Fruit fly (Drosophila melanogaster) Kc167 (cell line): Measurements from ENCODE around the gene Abcd1.

Experiments
- Myc ChIP-seq: fragments of >200 bp; optimal IDR thresholded peaks from 2 replicates; lab custom pipeline; 2017; ENCODE audit warnings: missing external identifiers
- Sin3A ChIP-seq: fragments of >200 bp; optimal IDR thresholded peaks from 2 replicates; lab custom pipeline; 2018; ENCODE audit warnings: missing external identifiers
- h ChIP-seq: fragments of >200 bp; optimal IDR thresholded peaks from 3 replicates; lab custom pipeline; 2018; ENCODE audit warnings: missing external identifiers
- insv ChIP-seq: fragments of >200 bp; optimal IDR thresholded peaks from 3 replicates; lab custom pipeline; 2018; ENCODE audit warnings: missing external identifiers
- psq ChIP-seq: fragments of >200 bp; optimal IDR thresholded peaks from 2 replicates; lab custom pipeline; 2017; ENCODE audit warnings: missing external identifiers
- ttk ChIP-seq: sonication (Bioruptor generic); optimal IDR thresholded peaks from 2 replicates; lab custom pipeline; 2017; ENCODE audit warnings: missing external identifiers

Gene Abcd1

DNA sequence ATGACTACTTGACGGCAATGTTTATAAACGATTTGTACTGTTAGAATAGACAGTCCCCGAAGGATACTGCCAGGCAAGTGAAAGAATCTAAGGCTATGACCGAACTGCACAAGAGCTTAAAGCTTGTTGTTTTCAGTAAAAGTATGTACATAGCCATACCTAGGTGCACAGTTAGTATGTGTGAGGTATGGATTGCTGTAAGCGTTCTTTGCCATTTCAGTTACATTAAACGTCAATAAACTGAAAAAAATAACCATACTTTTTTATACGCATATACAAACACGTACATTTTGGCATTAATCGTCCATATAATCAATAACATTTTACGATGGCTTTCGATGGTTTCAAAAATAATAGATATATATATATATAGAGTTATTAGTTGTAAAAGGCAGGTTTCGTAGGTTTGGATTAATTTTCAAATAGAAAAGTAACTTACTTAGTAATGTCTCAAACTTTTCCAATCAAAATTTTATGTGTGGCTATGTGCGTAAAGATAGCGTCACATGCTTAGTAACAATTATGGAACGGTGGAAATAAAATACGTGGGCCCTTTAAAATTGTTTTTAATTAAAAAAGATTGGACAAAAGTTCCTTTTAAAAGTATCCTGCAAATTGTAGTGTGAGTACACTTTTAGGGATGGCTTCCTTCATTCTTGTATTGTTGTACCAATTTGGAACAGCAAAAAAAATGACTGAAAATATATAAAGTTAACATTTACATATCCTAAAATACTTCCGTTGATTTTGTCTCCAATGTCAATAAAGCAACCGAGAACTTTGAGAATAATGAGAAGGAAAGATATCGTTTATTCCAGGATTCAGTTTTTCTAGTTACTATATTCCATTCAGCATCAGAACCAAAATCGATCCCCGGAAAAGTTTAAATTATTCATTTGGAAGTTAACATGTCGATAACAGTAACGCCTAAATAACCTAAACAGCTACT, at the start of gene Abcd1:
TSS of gene Abcd1 (minus strand) at position 444 of the 949 bp plus-strand sequence.
- TF ChIP-seq psq (lab: Kevin White, UChicago): no peak
- TF ChIP-seq insv (lab: Kevin White, UChicago): no peak
- peak; percentile 40 for TF ChIP-seq h

DNA sequence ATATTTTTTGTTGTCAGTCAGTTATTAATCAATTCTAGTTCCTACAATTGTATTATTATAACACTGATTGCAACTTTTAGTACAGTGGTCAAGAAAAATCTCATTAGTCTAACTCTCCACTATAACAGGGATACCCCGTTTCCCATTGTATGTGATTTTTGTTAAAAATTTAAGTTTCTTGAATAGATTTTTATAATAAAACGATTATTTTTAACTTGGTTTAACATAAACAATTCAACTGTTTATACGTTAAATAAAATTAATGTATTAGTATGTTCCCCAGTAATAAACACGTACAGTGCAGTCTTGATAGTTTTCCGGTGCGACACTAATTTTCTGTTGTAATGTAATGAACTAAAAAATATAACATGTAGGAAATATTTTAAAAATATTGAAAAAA, 47.2 kb upstream of the Abcd1 start:
- TF ChIP-seq ttk (no peak), Sin3A (lab: Kevin White, UChicago) (no peak), h (no peak), Myc (lab: Kevin White, UChicago) (no peak), psq (lab: Kevin White, UChicago) (no peak), insv (lab: Kevin White, UChicago) (no peak)

DNA sequence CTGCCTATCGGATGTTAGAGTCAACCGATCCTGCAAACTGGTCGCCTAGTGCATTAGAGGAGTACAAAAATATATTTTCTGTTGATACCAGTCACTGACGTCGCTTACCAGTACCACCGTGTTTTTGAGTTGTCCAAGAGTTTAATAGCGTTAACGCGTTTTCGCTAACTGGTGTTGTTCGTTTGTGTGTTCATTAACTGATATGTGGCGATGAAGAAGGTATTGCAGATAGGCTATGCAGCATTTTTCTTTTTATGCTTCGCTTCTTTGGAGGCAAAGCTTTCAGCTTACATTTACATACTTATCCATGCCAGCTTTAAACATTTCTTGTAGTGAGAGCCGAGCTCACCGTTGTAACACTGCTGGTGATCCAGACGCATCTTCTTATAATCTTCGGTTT, 44.8 kb upstream of the Abcd1 start:
- TF ChIP-seq ttk (no peak), insv (lab: Kevin White, UChicago) (no peak), Sin3A (lab: Kevin White, UChicago) (no peak), h (no peak), psq (lab: Kevin White, UChicago) (no peak), Myc (lab: Kevin White, UChicago) (no peak)

DNA sequence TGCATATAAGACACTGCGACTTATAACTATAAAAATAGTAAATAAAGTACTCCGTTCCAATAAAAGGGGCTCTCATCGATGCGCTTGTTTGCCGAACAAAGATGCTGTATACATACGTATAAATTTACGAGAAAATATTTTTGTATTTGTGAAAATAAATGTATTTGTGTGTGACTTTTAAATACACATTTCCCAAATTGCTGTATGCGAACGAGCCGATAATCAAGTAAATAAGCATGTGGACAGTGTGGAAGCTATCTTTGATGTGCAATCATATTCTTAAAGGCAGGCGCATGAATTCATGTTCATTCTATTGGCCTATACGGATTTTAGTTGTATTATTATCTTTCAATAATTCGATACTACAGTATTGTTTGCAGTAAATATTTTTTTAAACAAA, 37.6 kb upstream of the Abcd1 start:
- TF ChIP-seq Myc (lab: Kevin White, UChicago) (no peak), Sin3A (lab: Kevin White, UChicago) (no peak), ttk (no peak), psq (lab: Kevin White, UChicago) (no peak), h (no peak), insv (lab: Kevin White, UChicago) (no peak)

DNA sequence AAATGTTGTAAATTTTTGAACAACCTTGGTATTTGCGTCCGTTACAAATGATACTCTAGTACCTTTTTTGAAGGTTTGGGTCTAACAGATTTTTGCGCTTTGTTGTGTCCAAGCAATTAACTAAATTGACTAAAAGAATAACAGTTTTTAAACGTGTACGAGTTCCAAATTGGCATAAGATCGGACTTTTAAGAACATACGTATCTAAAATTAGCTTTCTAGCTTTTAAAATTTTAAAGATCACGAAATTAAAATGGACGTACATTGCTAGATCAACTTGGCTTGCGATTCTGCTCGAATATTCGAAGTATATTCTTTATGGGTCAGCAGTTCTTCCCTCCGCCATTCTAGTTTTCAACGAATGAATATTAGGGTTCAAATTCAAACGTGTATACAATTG, 36.8 kb upstream of the Abcd1 start, which contains the start of gene CG1674:
TSS of gene CG1674 (plus strand) at position 301 of the 400 bp plus-strand sequence.
- TF ChIP-seq ttk: no peak
- TF ChIP-seq h: no peak
- TF ChIP-seq Myc (lab: Kevin White, UChicago): no peak
- TF ChIP-seq Sin3A (lab: Kevin White, UChicago): no peak
- no peak for TF ChIP-seq psq (lab: Kevin White, UChicago)
- no peak for TF ChIP-seq insv (lab: Kevin White, UChicago)

DNA sequence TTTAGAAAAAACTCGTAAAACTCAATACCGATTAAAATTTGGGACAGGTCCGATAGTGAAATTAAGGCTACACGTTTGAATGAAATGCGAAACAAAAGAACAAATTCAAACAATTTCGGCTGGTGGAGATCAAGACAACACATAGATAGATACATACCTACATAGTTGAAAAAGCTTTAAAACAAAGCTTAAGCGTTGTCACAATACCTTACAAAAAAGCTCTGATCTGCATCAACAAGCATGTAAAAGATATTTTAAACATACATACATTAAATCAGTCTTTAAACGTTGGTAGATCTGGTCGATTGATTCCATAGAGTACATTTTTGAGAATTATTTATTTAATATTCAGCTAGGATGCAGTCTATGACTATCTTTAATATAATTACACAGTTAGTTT, 34.0 kb upstream of the Abcd1 start, which contains the start of the genes CG31999 and yellow-h:
TSS of gene CG31999 (minus strand) at position 101 of the 400 bp plus-strand sequence.
TSS of gene yellow-h (plus strand) at position 275 of the 400 bp plus-strand sequence.
- TF ChIP-seq insv (lab: Kevin White, UChicago) (no peak), Sin3A (lab: Kevin White, UChicago) (no peak), Myc (lab: Kevin White, UChicago) (no peak), h (no peak), ttk (no peak), psq (lab: Kevin White, UChicago) (no peak)

DNA sequence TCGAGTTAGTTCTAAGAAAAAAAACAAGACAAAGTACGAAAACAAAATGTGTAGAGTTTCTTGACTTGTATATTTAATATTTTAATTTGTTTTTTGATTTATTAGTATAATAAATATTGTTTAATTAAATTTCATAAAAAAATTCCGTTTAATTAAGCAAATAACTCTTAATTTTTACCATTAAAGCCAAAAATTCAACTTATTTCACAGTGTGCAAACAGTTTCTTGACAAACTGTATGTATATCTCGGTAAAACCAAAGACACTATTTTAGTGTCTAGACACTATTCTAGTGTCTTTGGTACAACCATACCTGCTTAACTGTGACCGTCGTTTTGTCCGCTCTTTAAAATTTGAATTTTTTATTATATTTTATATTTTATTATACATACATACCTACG, 33.1 kb upstream of the Abcd1 start:
- TF ChIP-seq psq (lab: Kevin White, UChicago) (no peak), insv (lab: Kevin White, UChicago) (no peak)

DNA sequence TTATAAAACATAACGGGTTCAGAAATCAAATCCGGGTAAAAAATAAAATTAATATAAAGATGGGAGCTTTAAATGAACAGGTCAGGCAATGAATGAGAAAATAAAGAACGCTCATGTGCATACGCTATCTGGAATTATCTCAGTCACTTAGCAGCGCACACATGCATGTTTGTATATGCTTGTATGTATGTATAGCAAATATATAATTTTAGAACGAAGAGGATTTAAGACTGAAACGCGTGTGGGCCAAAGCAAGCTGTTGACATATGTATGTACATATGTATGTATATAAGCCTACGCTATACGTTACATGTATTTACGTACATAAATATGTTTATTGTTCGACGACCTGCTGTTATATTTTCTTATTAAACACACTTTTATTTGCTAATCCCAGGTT, 32.2 kb upstream of the Abcd1 start:
- no peak for TF ChIP-seq insv (lab: Kevin White, UChicago)
- no peak for TF ChIP-seq h
- TF ChIP-seq Myc (lab: Kevin White, UChicago): no peak
- TF ChIP-seq psq (lab: Kevin White, UChicago): no peak
- no peak for TF ChIP-seq Sin3A (lab: Kevin White, UChicago)
- TF ChIP-seq ttk: no peak

DNA sequence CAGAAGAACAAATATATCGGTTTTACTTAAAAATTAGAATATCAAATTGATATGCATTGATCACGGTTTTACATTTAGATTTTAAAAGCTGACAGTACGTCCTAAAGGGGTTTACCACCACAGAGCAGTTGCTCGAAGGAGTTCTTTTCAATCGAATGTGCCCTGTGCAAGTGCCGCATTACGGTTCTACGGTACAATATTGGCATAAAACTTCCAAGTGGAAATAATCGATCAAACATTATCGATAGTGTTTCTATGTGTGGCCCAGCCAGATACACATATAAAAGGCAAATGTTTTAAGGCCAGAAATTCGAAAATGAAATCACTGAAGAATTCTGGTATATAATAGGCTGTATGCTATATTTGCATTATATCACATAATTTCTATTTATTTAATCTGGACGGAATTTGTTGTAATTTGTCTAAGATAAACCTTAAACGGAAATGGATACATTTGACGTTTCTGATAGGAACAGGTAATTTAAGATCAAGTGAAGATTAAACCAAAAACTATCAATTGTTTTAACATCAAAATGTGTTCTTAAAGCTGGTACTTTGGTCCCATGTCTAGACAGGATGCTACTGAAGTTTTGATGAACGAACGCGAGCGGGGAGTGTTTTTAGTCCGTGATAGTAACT, 16.5 kb upstream of the Abcd1 start, which contains the start of gene Crk:
TSS of gene Crk (plus strand) at position 214 of the 639 bp plus-strand sequence.
- TF ChIP-seq psq (lab: Kevin White, UChicago): no peak
- TF ChIP-seq Sin3A (lab: Kevin White, UChicago): no peak
- no peak for TF ChIP-seq h
- TF ChIP-seq ttk: no peak
- no peak for TF ChIP-seq insv (lab: Kevin White, UChicago)
- no peak for TF ChIP-seq Myc (lab: Kevin White, UChicago)

DNA sequence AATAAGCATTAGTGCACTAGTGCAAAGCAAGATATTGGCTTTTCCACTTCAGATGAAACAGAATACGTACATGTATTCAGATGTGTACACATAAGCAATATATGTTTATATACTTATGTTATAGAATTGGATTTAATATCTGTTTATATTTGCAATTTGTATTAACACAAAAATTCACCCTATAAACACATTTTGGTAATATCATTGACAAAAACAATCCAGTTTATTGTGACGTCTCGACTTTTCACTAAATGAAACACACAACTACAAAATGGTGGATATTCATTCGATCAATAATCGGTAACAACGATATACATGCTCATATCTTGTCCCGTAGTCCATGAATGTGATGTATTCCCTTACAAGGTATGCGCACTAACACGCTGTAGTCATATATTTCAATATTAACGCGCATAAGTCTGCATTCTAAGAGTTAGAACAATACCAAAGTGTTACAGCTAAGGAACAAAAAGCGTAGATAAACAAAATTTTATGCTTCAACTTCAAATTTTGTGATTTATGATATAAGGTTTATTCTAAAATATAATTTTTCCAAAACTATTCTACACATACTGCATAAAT, 12.1 kb upstream of the Abcd1 start, which contains the start of gene CG31998:
TSS of gene CG31998 (minus strand) at position 275 of the 582 bp plus-strand sequence.
- TF ChIP-seq Sin3A (lab: Kevin White, UChicago): no peak
- no peak for TF ChIP-seq psq (lab: Kevin White, UChicago)
- TF ChIP-seq h: no peak
- TF ChIP-seq insv (lab: Kevin White, UChicago): no peak

DNA sequence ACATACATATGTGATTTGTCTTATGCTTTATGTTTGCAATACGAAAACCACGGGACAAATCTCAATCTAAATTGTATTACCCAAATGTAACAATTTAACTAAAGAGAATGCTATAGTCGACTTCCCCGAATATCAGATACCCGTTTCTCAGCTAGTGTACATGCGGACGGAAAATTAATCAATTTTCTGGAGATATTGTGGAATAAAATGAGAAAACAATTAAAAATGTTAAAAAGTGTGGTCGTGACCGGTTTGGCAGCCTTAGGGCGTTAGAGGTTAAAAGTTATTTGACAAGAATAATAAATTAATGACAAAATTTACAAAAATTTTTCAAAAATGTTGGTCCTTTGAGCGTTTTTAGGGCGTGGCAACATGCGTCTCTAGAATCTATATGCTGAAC, 1.1 kb downstream of the Abcd1 start:
- TF ChIP-seq Sin3A (lab: Kevin White, UChicago) (no peak), Myc (lab: Kevin White, UChicago) (no peak), insv (lab: Kevin White, UChicago) (no peak), ttk (no peak), psq (lab: Kevin White, UChicago) (no peak)

DNA sequence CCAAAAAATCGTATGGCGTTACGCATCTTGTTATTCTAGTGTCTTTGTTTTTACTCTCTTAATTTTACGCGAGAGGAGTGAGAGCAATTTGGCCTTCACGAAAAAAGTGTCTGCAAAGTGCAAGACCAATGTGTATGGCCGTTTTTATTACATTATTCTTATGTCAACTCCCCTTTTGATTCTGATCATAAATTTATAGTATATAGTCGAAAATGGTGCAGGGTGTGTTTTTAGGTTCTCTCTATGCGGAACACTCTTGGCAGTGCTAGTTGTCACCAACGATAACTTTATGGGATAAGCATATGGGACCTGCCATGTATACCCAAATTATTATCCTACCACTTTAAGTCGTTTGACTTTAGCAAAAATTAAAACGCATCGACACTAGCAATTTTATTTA, 9.9 kb downstream of the Abcd1 start:
- TF ChIP-seq insv (lab: Kevin White, UChicago) (no peak), Myc (lab: Kevin White, UChicago) (no peak), Sin3A (lab: Kevin White, UChicago) (no peak), ttk (no peak), h (no peak), psq (lab: Kevin White, UChicago) (no peak)
